Worm (Caenorhabditis elegans) whole organism, dauer: Measurements from ENCODE around the gene mrps-34.

ENCODE experiments used
- unc-62 ChIP-seq: sonication (generic microtip); optimal IDR thresholded peaks from 2 replicates; lab custom pipeline; 2017; ENCODE audit warnings: missing biosample characterization, missing genetic modification reagents, missing genetic modification characterization

The mrps-34 gene

ce11 chrIII:4504358-4504757 is 37.9 kb downstream of the mrps-34 start:
- no peak for TF ChIP-seq unc-62 (GFP tag; lab: Kevin White, UChicago)

DNA sequence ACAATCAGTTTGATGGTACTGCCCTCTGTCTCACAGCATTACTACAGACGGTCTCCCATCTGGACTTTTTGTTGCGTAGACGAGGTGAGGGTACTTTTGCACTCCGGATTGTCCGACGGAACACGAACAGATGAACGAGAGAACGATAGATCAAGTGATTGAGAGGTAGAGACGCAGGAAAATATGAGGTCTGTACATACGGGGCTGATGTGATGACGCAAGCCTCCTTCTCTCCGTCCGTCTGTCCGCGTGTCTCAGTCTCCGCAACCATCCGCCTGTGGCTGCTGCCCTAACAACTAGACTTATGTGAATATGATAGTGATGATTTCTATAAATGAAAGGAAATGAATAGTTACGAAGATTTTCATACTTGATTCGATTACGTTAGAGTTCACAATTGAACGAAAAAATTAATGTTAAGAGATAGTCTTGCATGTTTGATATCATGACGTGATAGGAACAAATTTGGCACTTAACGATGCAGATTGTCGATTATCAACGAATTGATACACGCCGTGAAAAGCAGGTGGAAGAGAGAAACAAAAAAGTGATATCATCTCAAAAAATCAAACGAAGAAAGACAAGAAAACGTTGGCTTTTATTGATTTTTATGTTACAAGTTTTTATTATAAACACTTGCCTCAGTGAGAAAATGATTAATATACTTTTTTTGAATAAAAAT is 39.6 kb downstream of the mrps-34 start:
- TF ChIP-seq unc-62 (GFP tag; lab: Kevin White, UChicago), result no peak

- no peak for TF ChIP-seq unc-62 (GFP tag; lab: Kevin White, UChicago)
These were observed 43.3 kb downstream of the mrps-34 start, which contains the start of the genes C07G2.5 and atf-7 for ce11 chrIII:4498938-4499337. Gene C07G2.5, minus strand, starts transcription at chrIII:4499038. Gene atf-7, minus strand, starts transcription at chrIII:4499045.

DNA sequence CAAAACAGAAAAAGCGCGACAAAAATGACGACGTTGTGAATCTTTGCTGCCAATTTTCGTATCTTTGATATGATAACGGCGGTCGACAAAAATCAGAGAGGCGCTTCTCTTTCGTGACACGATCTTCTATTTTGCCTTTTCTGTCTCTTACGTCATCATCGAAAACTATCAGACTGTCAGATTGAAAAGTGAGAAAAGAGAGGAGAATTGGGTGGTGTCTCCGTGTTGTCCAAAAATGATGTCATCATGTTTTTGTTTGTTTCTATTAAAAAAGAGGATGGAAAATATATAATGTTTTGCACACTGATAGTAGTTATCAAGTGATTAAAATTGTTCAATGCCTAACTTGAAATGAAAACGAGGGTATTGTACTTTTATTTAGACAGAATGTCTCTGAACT is 46.2 kb downstream of the mrps-34 start:
- no peak for TF ChIP-seq unc-62 (GFP tag; lab: Kevin White, UChicago)

DNA sequence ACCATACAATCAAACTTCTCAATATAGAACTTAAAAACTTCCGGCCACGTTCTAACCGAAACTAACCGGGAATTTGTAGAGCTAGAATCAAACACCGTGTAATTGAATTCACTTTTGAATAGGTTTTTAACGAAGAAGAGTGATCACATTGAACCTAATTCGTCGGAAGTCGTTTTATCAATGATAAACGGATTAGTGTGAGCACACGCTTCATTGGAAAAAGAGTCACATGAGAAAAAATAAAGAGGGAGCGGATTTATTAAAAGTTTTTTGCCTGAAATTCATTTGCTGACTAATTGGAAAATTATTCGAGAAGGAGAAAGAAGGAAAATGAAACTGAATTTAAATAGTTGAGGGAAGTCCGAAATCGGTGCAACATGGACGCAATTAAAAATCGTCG is 46.6 kb downstream of the mrps-34 start:
- no peak for TF ChIP-seq unc-62 (GFP tag; lab: Kevin White, UChicago)

ce11 chrIII:4495250-4495649 is 47.0 kb downstream of the mrps-34 start:
- no peak for TF ChIP-seq unc-62 (GFP tag; lab: Kevin White, UChicago)

DNA sequence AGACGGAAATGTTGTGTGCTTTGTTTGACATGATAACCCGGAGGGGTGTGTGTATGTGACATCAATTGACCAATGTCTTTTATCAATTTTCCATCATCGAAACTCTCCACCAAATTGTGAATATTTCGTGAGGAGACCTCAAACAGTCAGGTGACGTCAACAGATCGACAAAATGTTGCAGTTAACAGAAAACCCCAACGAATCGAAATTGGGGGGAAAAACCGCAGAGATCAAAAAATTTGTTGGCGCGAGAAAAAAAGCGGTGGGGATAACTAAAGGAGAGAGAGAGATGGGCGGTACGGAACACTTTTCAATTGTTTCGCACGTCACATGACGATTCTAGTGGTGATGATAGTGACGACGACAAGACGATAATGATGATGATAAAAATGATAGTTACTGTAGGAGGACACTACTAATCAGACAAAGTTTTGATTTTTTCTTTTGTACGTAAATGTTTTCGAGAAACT is 47.7 kb downstream of the mrps-34 start:
- no peak for TF ChIP-seq unc-62 (GFP tag; lab: Kevin White, UChicago)

DNA sequence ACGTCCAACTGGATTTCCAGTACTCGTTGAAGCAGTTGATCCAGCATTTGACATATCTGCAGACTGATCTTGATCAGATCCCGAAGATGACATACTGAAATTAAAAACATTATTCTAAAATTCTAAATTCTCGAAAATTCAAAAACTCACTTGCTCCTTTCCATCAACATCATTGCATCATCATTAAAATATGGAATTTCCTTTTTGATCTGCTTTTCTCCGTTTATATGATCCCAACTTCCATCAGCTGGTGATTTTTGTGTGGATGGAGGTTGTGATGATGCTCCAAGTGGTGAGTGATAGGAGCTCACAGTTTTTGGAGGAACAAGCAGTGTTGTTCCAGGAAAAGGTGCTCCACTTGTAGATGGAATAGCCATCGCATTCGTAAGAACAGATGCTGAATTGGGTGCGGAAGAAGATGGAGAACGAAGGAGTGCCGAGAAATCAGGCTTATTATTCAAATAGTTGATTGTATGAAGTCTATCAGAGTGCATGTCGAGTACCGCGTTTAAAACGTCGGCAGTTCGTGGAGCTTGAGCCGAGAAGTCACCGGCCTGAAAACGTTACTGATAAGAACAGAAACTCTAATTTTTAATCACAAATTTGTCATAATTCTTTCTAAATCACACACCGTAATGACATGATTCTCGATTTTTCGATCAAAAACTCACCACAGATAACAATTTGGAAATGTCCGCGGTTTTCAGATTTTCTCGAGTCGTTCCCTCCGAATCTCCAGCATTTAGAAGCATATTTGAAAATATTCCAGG is 49.1 kb downstream of the mrps-34 start:
- TF ChIP-seq unc-62 (GFP tag; lab: Kevin White, UChicago), result no peak
